Worm (Caenorhabditis elegans) whole organism, L4 larva: ENCODE data around the gene snr-4.

Experiments
- D1046.2 ChIP-seq: fragments of 200-800 bp; sonication (Bioruptor generic); IDR thresholded peaks from 2 replicates; pipeline ENCODE4 v1.3.6; 2022; ENCODE audit warnings: missing genetic modification characterization, missing compliant biosample characterization
- T26A8.4 ChIP-seq: fragments of 200-800 bp; sonication (Bioruptor generic); IDR thresholded peaks from 2 replicates; pipeline ENCODE4 v1.3.6; 2022; ENCODE audit warnings: missing genetic modification characterization, missing compliant biosample characterization
- ZK337.2 ChIP-seq: fragments of 200-800 bp; sonication (Bioruptor generic); IDR thresholded peaks from 2 replicates; pipeline ENCODE4 v1.3.6; 2022; ENCODE audit warnings: missing genetic modification reagents, missing genetic modification characterization, missing compliant biosample characterization
- aha-1 ChIP-seq: fragments of 150-350 bp; peaks from one replicate; lab custom pipeline; 2014; ENCODE audit warnings: missing biosample characterization, missing genetic modification characterization
- aly-2 ChIP-seq: sonication (generic microtip); optimal IDR thresholded peaks from 2 replicates; lab custom pipeline; 2018; ENCODE audit warnings: missing biosample characterization, missing genetic modification characterization
- ama-1 ChIP-seq: fragments of 150-350 bp; optimal IDR thresholded peaks from 2 replicates; lab custom pipeline; 2014; ENCODE audit warnings: inconsistent platforms, mixed read lengths
- ceh-82 ChIP-seq: sonication (generic microtip); optimal IDR thresholded peaks from 2 replicates; lab custom pipeline; 2017; ENCODE audit warnings: missing biosample characterization, missing genetic modification characterization
- cey-2 ChIP-seq: sonication (generic microtip); optimal IDR thresholded peaks from 3 replicates; lab custom pipeline; 2017; ENCODE audit warnings: missing genetic modification characterization, mild to moderate bottlenecking, missing compliant biosample characterization, antibody characterized with exemption, borderline replicate concordance; ENCODE audit not compliant: insufficient read depth
- ctbp-1 ChIP-seq: fragments of 200-800 bp; sonication (Bioruptor generic); IDR thresholded peaks from 2 replicates; pipeline ENCODE4 v1.3.6; 2022; ENCODE audit warnings: missing genetic modification reagents, missing genetic modification characterization, missing compliant biosample characterization
- daf-12 ChIP-seq: fragments of 150-350 bp; optimal IDR thresholded peaks from 2 replicates; lab custom pipeline; 2014; ENCODE audit warnings: missing biosample characterization, missing genetic modification reagents, missing genetic modification characterization
- daf-19 ChIP-seq: fragments of 200-800 bp; sonication (Bioruptor generic); conservative IDR thresholded peaks from 2 replicates; pipeline ENCODE4 v1.3.6; 2022; ENCODE audit warnings: missing genetic modification characterization, missing compliant biosample characterization
- dmd-6 ChIP-seq: fragments of 200-800 bp; sonication (Bioruptor generic); IDR thresholded peaks from 2 replicates; pipeline ENCODE4 v1.3.6; 2022; ENCODE audit warnings: missing genetic modification reagents, missing genetic modification characterization, missing compliant biosample characterization
- dmd-8 ChIP-seq: fragments of 200-800 bp; sonication (Bioruptor generic); IDR thresholded peaks from 2 replicates; pipeline ENCODE4 v1.3.6; 2022; ENCODE audit warnings: missing genetic modification characterization, missing compliant biosample characterization
- dmd-9 ChIP-seq: fragments of 200-800 bp; sonication (Bioruptor generic); IDR thresholded peaks from 2 replicates; pipeline ENCODE4 v1.3.6; 2022; ENCODE audit warnings: missing genetic modification reagents, missing genetic modification characterization, missing compliant biosample characterization
- dve-1 ChIP-seq: sonication (generic microtip); optimal IDR thresholded peaks from 2 replicates; lab custom pipeline; 2017; ENCODE audit warnings: antibody characterized with exemption, mild to moderate bottlenecking, missing genetic modification characterization, missing compliant biosample characterization; ENCODE audit not compliant: insufficient read depth
- egl-43 ChIP-seq: fragments of 200-800 bp; sonication (Bioruptor generic); IDR thresholded peaks from 2 replicates; pipeline ENCODE4 v1.3.6; 2022; ENCODE audit warnings: missing genetic modification reagents, missing genetic modification characterization, missing compliant biosample characterization
- fkh-10 ChIP-seq: fragments of 150-350 bp; optimal IDR thresholded peaks from 2 replicates; lab custom pipeline; 2014; ENCODE audit warnings: missing biosample characterization, missing genetic modification reagents, missing genetic modification characterization
- gei-8 ChIP-seq: fragments of 200-800 bp; sonication (Bioruptor generic); optimal IDR thresholded peaks from 2 replicates; lab custom pipeline; 2018; ENCODE audit warnings: mild to moderate bottlenecking, missing genetic modification characterization, missing compliant biosample characterization
- hif-1 ChIP-seq, 2 experiments: sonication (generic microtip); optimal IDR thresholded peaks; 2 replicates each; lab custom pipeline; 2016 to 2017; ENCODE audit warnings: missing compliant biosample characterization in 2 of 2, missing genetic modification characterization in 2 of 2, missing genetic modification reagents in 2 of 2, missing genotype in 2 of 2, mild to moderate bottlenecking in 1 of 2
- hmg-1.1 ChIP-seq: fragments of 200-800 bp; sonication (Bioruptor generic); IDR thresholded peaks from 2 replicates; pipeline ENCODE4 v1.3.6; 2022; ENCODE audit warnings: missing genetic modification reagents, missing genetic modification characterization, missing compliant biosample characterization
- jun-1 ChIP-seq: fragments of 150-350 bp; optimal IDR thresholded peaks from 2 replicates; lab custom pipeline; 2014; ENCODE audit warnings: missing biosample characterization, missing genetic modification reagents, missing genetic modification characterization
- lin-38 ChIP-seq: fragments of 200-800 bp; sonication (Bioruptor generic); IDR thresholded peaks from 2 replicates; pipeline ENCODE4 v1.3.6; 2022; ENCODE audit warnings: missing genetic modification reagents, missing genetic modification characterization, missing compliant biosample characterization
- lin-39 ChIP-seq: fragments of 150-350 bp; optimal IDR thresholded peaks from 2 replicates; lab custom pipeline; 2014; ENCODE audit warnings: missing biosample characterization, missing genetic modification reagents, missing genetic modification characterization
- lir-3 ChIP-seq: sonication (generic microtip); optimal IDR thresholded peaks from 2 replicates; lab custom pipeline; 2016; ENCODE audit warnings: mild to moderate bottlenecking, missing genetic modification characterization, missing compliant biosample characterization
- lsy-2 ChIP-seq, 2 experiments: fragments of 150-350 bp in 1 of 2; sonication (generic microtip) in 1 of 2; optimal IDR thresholded peaks; 2 replicates each; lab custom pipeline; 2014 to 2017; ENCODE audit warnings: missing biosample characterization in 2 of 2, missing genetic modification characterization in 2 of 2
- madf-5 ChIP-seq, 2 experiments: fragments of 200-800 bp; sonication (Bioruptor generic); IDR thresholded peaks; 2 replicates each; pipeline ENCODE4 v1.3.6; 2022; ENCODE audit warnings: missing compliant biosample characterization in 2 of 2, missing genetic modification characterization in 2 of 2
- madf-9 ChIP-seq: fragments of 200-800 bp; sonication (Bioruptor generic); conservative IDR thresholded peaks from 2 replicates; pipeline ENCODE4 v1.3.6; 2022; ENCODE audit warnings: missing genetic modification reagents, missing genetic modification characterization, missing compliant biosample characterization
- mes-2 ChIP-seq: sonication (generic microtip); optimal IDR thresholded peaks from 2 replicates; lab custom pipeline; 2016; ENCODE audit warnings: missing genotype, mild to moderate bottlenecking, missing genetic modification characterization, missing compliant biosample characterization; ENCODE audit not compliant: poor library complexity, severe bottlenecking
- mxl-3 ChIP-seq: fragments of 200-800 bp; sonication (Bioruptor generic); optimal IDR thresholded peaks from 2 replicates; lab custom pipeline; 2018; ENCODE audit warnings: mild to moderate bottlenecking, missing genetic modification characterization, missing compliant biosample characterization
- nhr-10 ChIP-seq: fragments of 150-350 bp; optimal IDR thresholded peaks from 2 replicates; lab custom pipeline; 2014; ENCODE audit warnings: missing biosample characterization, missing genetic modification characterization
- nhr-102 ChIP-seq: sonication (generic microtip); optimal IDR thresholded peaks from 2 replicates; lab custom pipeline; 2016; ENCODE audit warnings: mild to moderate bottlenecking, missing genetic modification characterization, moderate library complexity, missing compliant biosample characterization
- nhr-11 ChIP-seq: fragments of 150-350 bp; optimal IDR thresholded peaks from 2 replicates; lab custom pipeline; 2014; ENCODE audit warnings: missing biosample characterization, missing genetic modification characterization
- nhr-111 ChIP-seq: fragments of 200-800 bp; sonication (Bioruptor generic); optimal IDR thresholded peaks from 2 replicates; lab custom pipeline; 2018; ENCODE audit warnings: mild to moderate bottlenecking, missing genetic modification characterization, missing compliant biosample characterization
- nhr-25 ChIP-seq: sonication (generic microtip); optimal IDR thresholded peaks from 2 replicates; lab custom pipeline; 2017; ENCODE audit warnings: missing genetic modification characterization, mild to moderate bottlenecking, missing compliant biosample characterization, antibody characterized with exemption, moderate library complexity, borderline replicate concordance; ENCODE audit not compliant: insufficient read depth
- nhr-28 ChIP-seq: fragments of 150-350 bp; optimal IDR thresholded peaks from 2 replicates; lab custom pipeline; 2014; ENCODE audit warnings: missing biosample characterization, missing genetic modification characterization
- nhr-41 ChIP-seq: fragments of 200-800 bp; sonication (Bioruptor generic); IDR thresholded peaks from 2 replicates; pipeline ENCODE4 v1.3.6; 2022; ENCODE audit warnings: missing genetic modification reagents, missing genetic modification characterization, missing compliant biosample characterization
- nhr-42 ChIP-seq: fragments of 200-800 bp; sonication (Bioruptor generic); IDR thresholded peaks from 2 replicates; pipeline ENCODE4 v1.3.6; 2022; ENCODE audit warnings: missing genetic modification characterization, missing compliant biosample characterization
- nhr-48 ChIP-seq: sonication (generic microtip); optimal IDR thresholded peaks from 2 replicates; lab custom pipeline; 2016; ENCODE audit warnings: mild to moderate bottlenecking, missing genetic modification characterization, missing compliant biosample characterization
- php-3 ChIP-seq: fragments of 200-800 bp; sonication (Bioruptor generic); IDR thresholded peaks from 2 replicates; pipeline ENCODE4 v1.3.6; 2022; ENCODE audit warnings: missing genetic modification reagents, missing genetic modification characterization, missing compliant biosample characterization
- skn-1 ChIP-seq: fragments of 150-350 bp; optimal IDR thresholded peaks from 2 replicates; lab custom pipeline; 2014; ENCODE audit warnings: missing biosample characterization, missing genetic modification characterization
- snpc-1.2 ChIP-seq: fragments of 200-800 bp; sonication (Bioruptor generic); IDR thresholded peaks from 2 replicates; pipeline ENCODE4 v1.3.6; 2022; ENCODE audit warnings: missing genetic modification reagents, missing genetic modification characterization, missing compliant biosample characterization
- snpc-4 ChIP-seq: fragments of 150-350 bp; optimal IDR thresholded peaks from 2 replicates; lab custom pipeline; 2014; ENCODE audit warnings: missing biosample characterization, missing genetic modification characterization
- spr-1 ChIP-seq: sonication (generic microtip); optimal IDR thresholded peaks from 2 replicates; lab custom pipeline; 2016; ENCODE audit warnings: mild to moderate bottlenecking, missing genetic modification characterization, missing compliant biosample characterization
- spr-3 ChIP-seq: fragments of 200-800 bp; sonication (Bioruptor generic); optimal IDR thresholded peaks from 2 replicates; lab custom pipeline; 2018; ENCODE audit warnings: mild to moderate bottlenecking, missing genetic modification characterization, missing compliant biosample characterization
- tag-97 ChIP-seq: fragments of 200-800 bp; sonication (Bioruptor generic); IDR thresholded peaks from 2 replicates; pipeline ENCODE4 v1.3.6; 2022; ENCODE audit warnings: missing genetic modification characterization, missing compliant biosample characterization
- unc-62 ChIP-seq, 3 experiments: fragments of 150-350 bp in 1 of 3; sonication (generic microtip); optimal IDR thresholded peaks in 2 of 3; peaks in 1 of 3; 1 replicate in 1 of 3; 2 replicates in 2 of 3; lab custom pipeline; 2014 to 2017; ENCODE audit warnings: missing biosample characterization in 3 of 3, missing genetic modification characterization in 3 of 3, missing genetic modification reagents in 3 of 3, missing genotype in 1 of 3
- zfp-2 ChIP-seq: sonication (generic microtip); optimal IDR thresholded peaks from 2 replicates; lab custom pipeline; 2016; ENCODE audit warnings: mild to moderate bottlenecking, missing genetic modification characterization, missing compliant biosample characterization
- zfp-3 ChIP-seq: fragments of 200-800 bp; sonication (Bioruptor generic); conservative IDR thresholded peaks from 2 replicates; pipeline ENCODE4 v1.3.6; 2022; ENCODE audit warnings: missing genetic modification reagents, missing genetic modification characterization, missing compliant biosample characterization
- zip-11 ChIP-seq: fragments of 200-800 bp; sonication (Bioruptor generic); IDR thresholded peaks from 2 replicates; pipeline ENCODE4 v1.3.6; 2022; ENCODE audit warnings: missing genetic modification characterization, missing compliant biosample characterization
- ztf-7 ChIP-seq: fragments of 150-350 bp; optimal IDR thresholded peaks from 2 replicates; lab custom pipeline; 2014; ENCODE audit warnings: missing biosample characterization, missing genetic modification characterization

snr-4 gene

ce11 chrV:11990511-11991127 lies 11.1 kb upstream of the snr-4 start:
- TF ChIP-seq ctbp-1 (GFP tag; lab: Robert Waterston, UW), result peak; percentile 65; the same call in 1 of the 2 replicates
- TF ChIP-seq hmg-1.1 (GFP tag; lab: Robert Waterston, UW), result no peak
- no peak for TF ChIP-seq hif-1 (tag; optimal IDR thresholded peaks at IDR 0.05; lab: Kevin White, UChicago)
- peak; percentile 44 for TF ChIP-seq lin-38 (GFP tag; lab: Robert Waterston, UW)
- TF ChIP-seq dve-1 (tag; lab: Kevin White, UChicago), result peak; percentile 17
- TF ChIP-seq lsy-2 (tag; optimal IDR thresholded peaks at IDR 0.05; lab: Kevin White, UChicago), result no peak
- no peak for TF ChIP-seq madf-9 (GFP tag; lab: Robert Waterston, UW)
- TF ChIP-seq snpc-1.2 (GFP tag; lab: Robert Waterston, UW), result no peak
- TF ChIP-seq nhr-111, result no peak
- TF ChIP-seq tag-97 (GFP tag; lab: Robert Waterston, UW), result no peak
- TF ChIP-seq nhr-42 (GFP tag; lab: Robert Waterston, UW), result no peak
- no peak for TF ChIP-seq jun-1 (tag; lab: Kevin White, UChicago)
- TF ChIP-seq dmd-6 (GFP tag; lab: Robert Waterston, UW), result no peak
- TF ChIP-seq lin-39 (tag; lab: Kevin White, UChicago), result no peak
- TF ChIP-seq spr-1 (tag; lab: Kevin White, UChicago), result no peak
- TF ChIP-seq skn-1 (tag; lab: Kevin White, UChicago), result no peak
- no peak for TF ChIP-seq gei-8 (GFP tag; lab: Kevin White, UChicago)
- peak; percentile 76 for TF ChIP-seq ama-1 (lab: Kevin White, UChicago)
- no peak for TF ChIP-seq lir-3
- TF ChIP-seq daf-19 (GFP tag; lab: Robert Waterston, UW), result no peak
- no peak for TF ChIP-seq cey-2 (tag; lab: Kevin White, UChicago)
- TF ChIP-seq zfp-3, result no peak
- no peak for TF ChIP-seq nhr-11 (tag; lab: Kevin White, UChicago)
- no peak for TF ChIP-seq nhr-28 (tag; lab: Kevin White, UChicago)
- no peak for TF ChIP-seq spr-3
- TF ChIP-seq mes-2, result peak; percentile 27
- TF ChIP-seq T26A8.4 (GFP tag; lab: Robert Waterston, UW), result peak; percentile 51; the same call in 1 of the 2 replicates
- peak in 1 of 2 experiments; percentile 61 for TF ChIP-seq unc-62 (GFP tag; optimal IDR thresholded peaks at IDR 0.05 in 1 of 2; lab: Kevin White, UChicago)
- TF ChIP-seq unc-62 (tag; optimal IDR thresholded peaks at IDR 0.05; lab: Kevin White, UChicago), result no peak
- TF ChIP-seq ztf-7, result no peak
- TF ChIP-seq aly-2, result no peak
- no peak for TF ChIP-seq nhr-41 (GFP tag; lab: Robert Waterston, UW)
- TF ChIP-seq nhr-25 (tag; lab: Kevin White, UChicago), result no peak
- no peak for TF ChIP-seq ceh-82 (tag; lab: Kevin White, UChicago)
- no peak for TF ChIP-seq aha-1
- no peak for TF ChIP-seq D1046.2 (GFP tag; lab: Robert Waterston, UW)
- TF ChIP-seq egl-43, result no peak
- no peak for TF ChIP-seq madf-5 (GFP tag; IDR thresholded peaks at IDR 0.05; lab: Robert Waterston, UW)
- TF ChIP-seq nhr-48 (tag; lab: Kevin White, UChicago), result no peak
- no peak for TF ChIP-seq mxl-3 (GFP tag; lab: Kevin White, UChicago)
- peak; percentile 52 for TF ChIP-seq fkh-10 (GFP tag; lab: Kevin White, UChicago)
- TF ChIP-seq dmd-9 (GFP tag; lab: Robert Waterston, UW), result no peak
- no peak for TF ChIP-seq daf-12 (tag; lab: Kevin White, UChicago)
- no peak for TF ChIP-seq ZK337.2 (GFP tag; lab: Robert Waterston, UW)
- no peak for TF ChIP-seq nhr-10 (tag; lab: Kevin White, UChicago)
- no peak for TF ChIP-seq snpc-4 (tag; lab: Kevin White, UChicago)
- TF ChIP-seq zfp-2, result no peak
- no peak for TF ChIP-seq php-3 (GFP tag; lab: Robert Waterston, UW)
- TF ChIP-seq zip-11 (GFP tag; lab: Robert Waterston, UW), result no peak
- TF ChIP-seq dmd-8, result 0 out of 2 replicates have a peak, but pooled peaks have one; percentile 22
- TF ChIP-seq nhr-102 (tag; lab: Kevin White, UChicago), result peak; percentile 22
